Worm (Caenorhabditis elegans) whole organism, L1 larva: ENCODE measurements around the gene F43E2.6.

Source experiments
- C04F5.9 ChIP-seq: sonication (generic microtip); optimal IDR thresholded peaks from 2 replicates; lab custom pipeline; 2016; ENCODE audit warnings: missing genetic modification characterization, missing compliant biosample characterization
- blmp-1 ChIP-seq: fragments of 150-350 bp; optimal IDR thresholded peaks from 2 replicates; lab custom pipeline; 2014; ENCODE audit warnings: missing biosample characterization, missing genetic modification characterization
- ceh-63 ChIP-seq: fragments of 200-800 bp; sonication (Bioruptor generic); optimal IDR thresholded peaks from 2 replicates; lab custom pipeline; 2018; ENCODE audit warnings: mild to moderate bottlenecking, missing genetic modification characterization, missing compliant biosample characterization
- ces-1 ChIP-seq: fragments of 150-350 bp; optimal IDR thresholded peaks from 2 replicates; lab custom pipeline; 2014; ENCODE audit warnings: missing biosample characterization, missing genetic modification reagents, missing genetic modification characterization
- dsc-1 ChIP-seq: sonication (generic microtip); optimal IDR thresholded peaks from 2 replicates; lab custom pipeline; 2016; ENCODE audit warnings: mild to moderate bottlenecking, missing genetic modification characterization, missing compliant biosample characterization
- fkh-8 ChIP-seq: sonication (generic microtip); optimal IDR thresholded peaks from 2 replicates; lab custom pipeline; 2016; ENCODE audit warnings: mild to moderate bottlenecking, missing genetic modification characterization, missing compliant biosample characterization
- hlh-17 ChIP-seq: fragments of 200-800 bp; sonication (Bioruptor generic); optimal IDR thresholded peaks from 2 replicates; lab custom pipeline; 2018; ENCODE audit warnings: missing genetic modification characterization, mild to moderate bottlenecking, missing compliant biosample characterization, moderate library complexity, borderline replicate concordance
- jun-1 ChIP-seq: fragments of 150-350 bp; optimal IDR thresholded peaks from 2 replicates; lab custom pipeline; 2014; ENCODE audit warnings: missing biosample characterization, missing genetic modification reagents, missing genetic modification characterization
- lin-15B ChIP-seq: fragments of 150-350 bp; sonication (generic microtip); optimal IDR thresholded peaks from 3 replicates; lab custom pipeline; 2014; ENCODE audit warnings: missing biosample characterization, missing genetic modification characterization
- lin-35 ChIP-seq, 2 experiments: fragments of 150-350 bp; optimal IDR thresholded peaks; 2 replicates each; lab custom pipeline; 2014; ENCODE audit warnings: missing biosample characterization in 2 of 2, missing genetic modification characterization in 2 of 2, missing genetic modification reagents in 2 of 2
- lin-39 ChIP-seq: fragments of 150-350 bp; optimal IDR thresholded peaks from 2 replicates; lab custom pipeline; 2014; ENCODE audit warnings: missing biosample characterization, missing genetic modification reagents, missing genetic modification characterization
- nhr-77 ChIP-seq: fragments of 150-350 bp; optimal IDR thresholded peaks from 2 replicates; lab custom pipeline; 2014; ENCODE audit warnings: missing biosample characterization, missing genetic modification characterization
- pag-3 ChIP-seq: sonication (generic microtip); optimal IDR thresholded peaks from 2 replicates; lab custom pipeline; 2017; ENCODE audit warnings: missing genetic modification characterization, mild to moderate bottlenecking, missing compliant biosample characterization, antibody characterized with exemption, borderline replicate concordance; ENCODE audit not compliant: insufficient read depth
- snpc-4 ChIP-seq: fragments of 150-350 bp; optimal IDR thresholded peaks from 2 replicates; lab custom pipeline; 2014; ENCODE audit warnings: missing biosample characterization, missing genetic modification characterization
- sox-4 ChIP-seq: sonication (generic microtip); optimal IDR thresholded peaks from 2 replicates; lab custom pipeline; 2016; ENCODE audit warnings: missing genetic modification characterization, missing compliant biosample characterization
- unc-86 ChIP-seq: sonication (generic microtip); optimal IDR thresholded peaks from 2 replicates; lab custom pipeline; 2016; ENCODE audit warnings: missing genetic modification characterization, missing compliant biosample characterization
- ztf-4 ChIP-seq: fragments of 150-350 bp; optimal IDR thresholded peaks from 2 replicates; lab custom pipeline; 2014; ENCODE audit warnings: missing biosample characterization, missing genetic modification characterization

F43E2.6 gene

ce11 chrII:7317468-7317867 is 51.2 kb downstream of the F43E2.6 start, which contains the start of gene F21D12.2:
F21D12.2 (plus strand) TSS chrII:7317768.
- no peak for TF ChIP-seq ztf-4 (tag; lab: Kevin White, UChicago)
- TF ChIP-seq ces-1 (GFP tag; lab: Kevin White, UChicago) = no peak
- no peak for TF ChIP-seq fkh-8 (tag; lab: Kevin White, UChicago)
- TF ChIP-seq lin-39 (tag; lab: Kevin White, UChicago) = no peak
- no peak for TF ChIP-seq pag-3 (tag; lab: Kevin White, UChicago)
- TF ChIP-seq lin-15B (tag; lab: Kevin White, UChicago) = no peak
- TF ChIP-seq snpc-4 = no peak
- TF ChIP-seq lin-35 (GFP tag; optimal IDR thresholded peaks at IDR 0.05; lab: Kevin White, UChicago) = no peak
- TF ChIP-seq C04F5.9 = no peak
- TF ChIP-seq nhr-77 (tag; lab: Kevin White, UChicago) = no peak
- no peak for TF ChIP-seq sox-4 (tag; lab: Kevin White, UChicago)
- no peak for TF ChIP-seq unc-86 (tag; lab: Kevin White, UChicago)
- no peak for TF ChIP-seq hlh-17 (GFP tag; lab: Kevin White, UChicago)
- TF ChIP-seq dsc-1 (tag; lab: Kevin White, UChicago) = no peak
- no peak for TF ChIP-seq blmp-1 (tag; lab: Kevin White, UChicago)
- no peak for TF ChIP-seq ceh-63 (GFP tag; lab: Kevin White, UChicago)
- TF ChIP-seq jun-1 (tag; lab: Kevin White, UChicago) = no peak
